Fruit fly (Drosophila melanogaster) whole organism, larva: ENCODE results near the gene Jhbp6.
"Not testable (repeated sequence)": the region's sequence is repeated elsewhere in the genome, so short reads cannot be mapped to it uniquely, and the experiment has no call there.

Source experiments
- noc ChIP-seq: fragments of 200-800 bp; sonication (Bioruptor generic); optimal IDR thresholded peaks from 3 replicates; lab custom pipeline; 2019; ENCODE audit warnings: missing biosample characterization, mild to moderate bottlenecking, missing genetic modification characterization, moderate library complexity

Gene Jhbp6

dm6 chr3L:22686987-22687386, 17.2 kb downstream of the Jhbp6 start, which contains the start of the genes CG14455 and CG14456:
TSS of gene CG14455 (minus strand) at chr3L:22687087.
TSS of gene CG14456 (plus strand) at chr3L:22687222.
- TF ChIP-seq noc (tag; lab: Kevin White, UChicago): no peak

- TF ChIP-seq noc (tag; lab: Kevin White, UChicago): not testable (repeated sequence)
These were observed 22.7 kb downstream of the Jhbp6 start, which contains the start of gene CG14454 for dm6 chr3L:22692428-22692827. TSS of gene CG14454 (minus strand) at chr3L:22692528.

- no peak for TF ChIP-seq noc (tag; lab: Kevin White, UChicago)
These were observed 24.0 kb downstream of the Jhbp6 start, which contains the start of the genes CG12546 and CG14453 for dm6 chr3L:22693712-22694111. TSS of gene CG12546 (minus strand) at chr3L:22693812. TSS of gene CG14453 (plus strand) at chr3L:22694083.

- TF ChIP-seq noc (tag; lab: Kevin White, UChicago): no peak
These were observed 25.9 kb downstream of the Jhbp6 start, which contains the start of gene CG14452 for dm6 chr3L:22695653-22696052. TSS of gene CG14452 (plus strand) at chr3L:22695953.

- TF ChIP-seq noc (tag; lab: Kevin White, UChicago): not testable (repeated sequence)
These were observed 27.2 kb downstream of the Jhbp6 start, which contains the start of gene CG32453 for dm6 chr3L:22696930-22697329. TSS of gene CG32453 (plus strand) at chr3L:22697230.

- TF ChIP-seq noc (tag; lab: Kevin White, UChicago): no peak
These were observed 29.4 kb downstream of the Jhbp6 start, which contains the start of gene CG45116 for dm6 chr3L:22699133-22699532. TSS of gene CG45116 (plus strand) at chr3L:22699433.

- no peak for TF ChIP-seq noc (tag; lab: Kevin White, UChicago)
These were observed 42.1 kb downstream of the Jhbp6 start, which contains the start of gene CG11370 for dm6 chr3L:22711855-22712254. TSS of gene CG11370 (plus strand) at chr3L:22712155.

dm6 chr3L:22713605-22714004, 43.8 kb downstream of the Jhbp6 start:
- TF ChIP-seq noc (tag; lab: Kevin White, UChicago): no peak

dm6 chr3L:22717137-22717767, 47.5 kb downstream of the Jhbp6 start, which contains the start of the genes ArfGAP3 and CG32452:
TSS of gene ArfGAP3 (minus strand) at chr3L:22717577.
TSS of gene CG32452 (plus strand) at chr3L:22717728.
- no peak for TF ChIP-seq noc (tag; lab: Kevin White, UChicago)

dm6 chr3L:22720694-22721270, 51.0 kb downstream of the Jhbp6 start, which contains the start of gene mael:
TSS of gene mael (plus strand) at chr3L:22721203.
- TF ChIP-seq noc (tag; lab: Kevin White, UChicago): not testable (repeated sequence)

dm6 chr3L:22721991-22722390, 52.2 kb downstream of the Jhbp6 start, which contains the start of gene CG14451:
TSS of gene CG14451 (minus strand) at chr3L:22722091.
- no peak for TF ChIP-seq noc (tag; lab: Kevin White, UChicago)

- no peak for TF ChIP-seq noc (tag; lab: Kevin White, UChicago)
These were observed 54.5 kb downstream of the Jhbp6 start for dm6 chr3L:22724046-22724771.

- TF ChIP-seq noc (tag; lab: Kevin White, UChicago): no peak
These were observed 58.1 kb downstream of the Jhbp6 start, which contains the start of the genes CG14450 and CG11367 for dm6 chr3L:22727739-22728335. TSS of gene CG14450 (minus strand) at chr3L:22727789. TSS of gene CG11367 (plus strand) at chr3L:22728111.

dm6 chr3L:22729466-22729865, 59.7 kb downstream of the Jhbp6 start, which contains the start of gene CG32454:
TSS of gene CG32454 (plus strand) at chr3L:22729766.
- TF ChIP-seq noc (tag; lab: Kevin White, UChicago): no peak
